Fruit fly (Drosophila melanogaster): ENCODE data around the gene CG12951.

DNA sequence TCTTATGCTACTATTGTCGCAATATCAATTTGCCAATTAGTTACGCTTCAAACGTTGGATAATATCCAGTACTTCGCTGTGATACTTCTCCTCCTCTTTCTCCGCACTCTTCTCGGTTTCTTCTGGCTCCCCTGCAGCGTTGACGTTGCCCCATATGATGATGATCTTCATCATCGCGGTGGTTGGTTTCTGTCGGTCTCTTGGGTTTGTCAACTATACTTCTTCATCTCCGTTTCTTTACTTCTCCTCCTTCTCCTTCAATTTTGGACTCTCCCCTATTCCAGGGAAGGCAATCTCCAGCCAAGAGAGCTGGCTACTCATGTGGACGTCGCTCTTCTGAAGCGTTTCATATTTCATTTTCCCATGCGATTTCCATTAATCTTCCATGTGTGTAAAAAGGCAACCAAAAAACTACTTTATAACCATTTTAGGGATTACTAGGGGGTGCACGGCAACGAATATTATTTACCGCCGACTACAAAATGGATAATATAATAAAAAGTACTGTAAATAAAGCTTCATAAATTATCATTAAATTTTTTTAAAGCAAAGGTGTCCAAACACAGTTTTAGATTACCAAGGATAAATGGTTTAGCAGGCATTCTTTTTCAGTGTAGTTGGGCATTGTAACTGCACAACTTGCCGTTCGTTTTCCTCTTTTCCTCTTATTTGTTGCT is 17.7 kb upstream of the CG12951 start:
- TF ChIP-seq CG14711 (tag; optimal IDR thresholded peaks at IDR 0.05) (no peak), cic (GFP tag; optimal IDR thresholded peaks at IDR 0.05) (no peak)
